Fruit fly (Drosophila melanogaster): ENCODE data around the gene CG32241.

DNA sequence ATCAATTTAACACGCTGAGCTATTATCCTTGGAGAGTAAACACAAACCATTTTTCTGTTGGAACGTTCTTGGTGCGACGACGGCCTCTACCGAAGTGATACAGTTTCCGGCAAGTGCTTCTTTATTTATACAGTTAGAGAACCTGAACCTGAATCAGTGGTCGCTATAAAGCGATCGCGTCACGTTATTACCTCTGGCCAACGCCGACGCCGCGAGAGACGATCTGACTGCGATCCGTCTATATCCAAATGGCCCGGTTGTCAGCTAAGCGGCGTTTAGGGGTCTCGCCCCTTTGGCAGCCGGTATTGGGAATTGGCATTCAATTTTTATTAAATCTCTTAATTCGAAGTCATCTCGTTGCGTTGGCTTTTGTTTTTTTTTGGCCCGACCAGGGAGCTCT, 8.4 kb downstream of the CG32241 start, which contains the start of gene CG11345:
- no peak for TF ChIP-seq CG11617 (GFP tag; optimal IDR thresholded peaks at IDR 0.05)
- no peak for TF ChIP-seq tj (GFP tag; optimal IDR thresholded peaks at IDR 0.05)
- no peak for TF ChIP-seq cic (GFP tag; optimal IDR thresholded peaks at IDR 0.05)
- TF ChIP-seq bab1 (GFP tag; optimal IDR thresholded peaks at IDR 0.05): no peak
- no peak for TF ChIP-seq CG5204 (GFP tag; optimal IDR thresholded peaks at IDR 0.05)
- TF ChIP-seq kay (GFP tag; ENCODE audit: borderline replicate concordance): no peak
- no peak for TF ChIP-seq Hr96 (GFP tag; optimal IDR thresholded peaks at IDR 0.05)
- no peak for TF ChIP-seq CG1620 (GFP tag; optimal IDR thresholded peaks at IDR 0.05)
- no peak for TF ChIP-seq toe (GFP tag; optimal IDR thresholded peaks at IDR 0.05)
- TF ChIP-seq ovo (GFP tag; optimal IDR thresholded peaks at IDR 0.05): no peak
- no peak for TF ChIP-seq cnc (optimal IDR thresholded peaks at IDR 0.05)
